Worm (Caenorhabditis elegans): Measurements from ENCODE around the gene gen-1.

- TF ChIP-seq mdl-1 (tag; optimal IDR thresholded peaks at IDR 0.05): no peak
- no peak for TF ChIP-seq gmeb-1 (tag; optimal IDR thresholded peaks at IDR 0.05)
- no peak for TF ChIP-seq R02D3.7 (tag; optimal IDR thresholded peaks at IDR 0.05)
- no peak for TF ChIP-seq nhr-23 (tag; optimal IDR thresholded peaks at IDR 0.05)
- no peak for TF ChIP-seq fos-1 (tag; optimal IDR thresholded peaks at IDR 0.05)
- TF ChIP-seq lsy-2 (tag; optimal IDR thresholded peaks at IDR 0.05): no peak
- TF ChIP-seq nhr-12 (tag; optimal IDR thresholded peaks at IDR 0.05): no peak
- TF ChIP-seq dmd-4 (tag; optimal IDR thresholded peaks at IDR 0.05): no peak
Observed at ce11 chrIII:6201325-6201724, 46.6 kb downstream of the gen-1 start.
